Worm (Caenorhabditis elegans) whole organism, L4/young adult: ENCODE measurements around the gene D2063.1.
"Not testable (repeated sequence)": the region's sequence is repeated elsewhere in the genome, so short reads cannot be mapped to it uniquely, and the experiment has no call there.

Source experiments
- W03F9.2 ChIP-seq: fragments of 150-350 bp; optimal IDR thresholded peaks from 2 replicates; lab custom pipeline; 2014; ENCODE audit warnings: missing biosample characterization, missing genetic modification characterization
- dao-5 ChIP-seq: sonication (generic microtip); optimal IDR thresholded peaks from 2 replicates; lab custom pipeline; 2016; ENCODE audit warnings: missing genotype, missing genetic modification characterization, moderate library complexity, missing compliant biosample characterization
- him-1 ChIP-seq: sonication (generic microtip); optimal IDR thresholded peaks from 2 replicates; lab custom pipeline; 2016; ENCODE audit warnings: missing genotype, missing genetic modification reagents, missing genetic modification characterization, missing compliant biosample characterization

DNA sequence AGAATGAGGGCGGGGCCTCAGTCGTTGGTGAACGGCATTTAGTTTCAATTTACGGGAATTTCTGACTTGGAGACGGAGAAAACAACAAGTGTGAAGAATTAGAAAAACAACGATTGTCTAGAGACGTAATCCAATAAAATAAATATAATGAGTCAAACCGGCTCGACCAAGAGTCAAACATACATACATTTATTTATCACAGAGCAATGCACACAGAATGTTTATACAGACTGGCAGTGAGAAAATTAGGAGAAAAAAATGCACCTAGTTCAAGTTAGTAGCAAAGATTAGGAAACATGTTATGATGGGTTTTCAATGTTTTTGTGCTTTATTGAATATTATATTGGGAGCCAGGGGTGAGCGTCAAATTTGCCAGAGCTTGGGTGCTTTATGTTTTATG lies 48.2 kb upstream of the D2063.1 start, which contains the start of gene srt-20:
- not testable (repeated sequence) for TF ChIP-seq W03F9.2 (tag; lab: Kevin White, UChicago); dao-5 (tag; lab: Kevin White, UChicago); him-1
